Fruit fly (Drosophila melanogaster): ENCODE data around the gene Dmtn.

Gene Dmtn

DNA sequence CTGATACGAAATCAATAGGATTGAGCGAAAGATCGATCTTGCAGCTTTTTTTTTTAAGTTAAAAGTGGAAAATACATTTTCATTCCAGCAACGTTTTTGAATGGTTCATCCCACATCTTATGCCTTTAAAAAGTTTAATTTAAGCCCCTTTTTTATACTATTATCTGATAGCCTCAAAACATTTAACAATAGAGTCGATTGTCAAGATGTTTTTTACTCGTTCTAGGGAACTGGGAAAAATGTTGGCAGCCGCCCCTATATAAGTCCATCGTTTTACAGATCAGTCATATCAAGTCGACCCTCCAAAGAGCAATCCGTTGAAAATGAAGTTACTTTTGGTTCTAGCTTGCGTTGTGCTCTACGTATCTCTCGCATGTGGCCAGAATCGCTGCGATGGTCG is 28.2 kb downstream of the Dmtn start, which contains the start of gene CG42537:
Gene CG42537 (plus strand): TSS at position 301 of the 400 bp plus-strand sequence.
- TF ChIP-seq EcR (GFP tag; optimal IDR thresholded peaks at IDR 0.05) (no peak), usp (GFP tag; optimal IDR thresholded peaks at IDR 0.05) (no peak), pan (optimal IDR thresholded peaks at IDR 0.05) (no peak), psq (optimal IDR thresholded peaks at IDR 0.05) (no peak), CG8478 (optimal IDR thresholded peaks at IDR 0.05) (no peak), Dll (optimal IDR thresholded peaks at IDR 0.05) (no peak)

DNA sequence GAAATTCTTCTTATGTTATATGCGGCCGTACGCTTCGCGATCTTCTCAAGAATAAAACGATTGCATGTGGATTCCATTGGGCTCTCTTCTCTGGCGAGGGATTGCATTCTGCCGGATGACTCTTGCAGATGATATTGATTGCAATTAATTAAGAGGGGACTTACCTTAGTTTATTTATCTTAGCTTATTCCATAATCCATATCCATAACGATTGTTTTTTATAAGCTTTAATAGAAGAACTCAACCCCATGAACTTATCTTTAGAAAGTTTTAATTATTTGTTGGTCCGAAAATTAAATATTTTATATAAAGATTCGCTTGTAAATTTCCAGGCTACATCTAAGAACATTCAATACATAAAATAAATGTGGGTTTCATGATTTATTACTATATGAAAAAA is 29.8 kb downstream of the Dmtn start, which contains the start of gene CRAT:
Gene CRAT (minus strand): TSS at position 101 of the 400 bp plus-strand sequence.
- TF ChIP-seq EcR (GFP tag; optimal IDR thresholded peaks at IDR 0.05) (no peak), psq (optimal IDR thresholded peaks at IDR 0.05) (no peak), Dll (optimal IDR thresholded peaks at IDR 0.05) (no peak), pan (optimal IDR thresholded peaks at IDR 0.05) (no peak), CG8478 (optimal IDR thresholded peaks at IDR 0.05) (no peak), usp (GFP tag; optimal IDR thresholded peaks at IDR 0.05) (no peak)

DNA sequence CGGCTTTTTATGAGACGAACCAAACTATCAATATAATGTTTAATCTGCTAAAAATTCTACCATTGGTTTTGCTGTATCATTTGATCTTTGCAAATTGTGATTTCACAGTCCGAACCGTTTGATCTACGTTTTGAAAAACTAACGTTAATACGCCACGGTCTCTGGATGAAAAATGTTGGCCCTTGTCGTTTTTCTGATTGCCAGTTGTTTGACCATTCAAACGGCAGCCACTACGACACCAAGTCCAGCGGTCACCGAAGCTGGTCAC is 31.5 kb downstream of the Dmtn start, which contains the start of gene CG42564:
Gene CG42564 (plus strand): TSS at position 169 of the 268 bp plus-strand sequence.
- TF ChIP-seq psq (optimal IDR thresholded peaks at IDR 0.05) = no peak
- TF ChIP-seq usp (GFP tag; optimal IDR thresholded peaks at IDR 0.05) = no peak
- no peak for TF ChIP-seq pan (optimal IDR thresholded peaks at IDR 0.05)
- no peak for TF ChIP-seq Dll (optimal IDR thresholded peaks at IDR 0.05)
- no peak for TF ChIP-seq CG8478 (optimal IDR thresholded peaks at IDR 0.05)
- no peak for TF ChIP-seq EcR (GFP tag; optimal IDR thresholded peaks at IDR 0.05)

DNA sequence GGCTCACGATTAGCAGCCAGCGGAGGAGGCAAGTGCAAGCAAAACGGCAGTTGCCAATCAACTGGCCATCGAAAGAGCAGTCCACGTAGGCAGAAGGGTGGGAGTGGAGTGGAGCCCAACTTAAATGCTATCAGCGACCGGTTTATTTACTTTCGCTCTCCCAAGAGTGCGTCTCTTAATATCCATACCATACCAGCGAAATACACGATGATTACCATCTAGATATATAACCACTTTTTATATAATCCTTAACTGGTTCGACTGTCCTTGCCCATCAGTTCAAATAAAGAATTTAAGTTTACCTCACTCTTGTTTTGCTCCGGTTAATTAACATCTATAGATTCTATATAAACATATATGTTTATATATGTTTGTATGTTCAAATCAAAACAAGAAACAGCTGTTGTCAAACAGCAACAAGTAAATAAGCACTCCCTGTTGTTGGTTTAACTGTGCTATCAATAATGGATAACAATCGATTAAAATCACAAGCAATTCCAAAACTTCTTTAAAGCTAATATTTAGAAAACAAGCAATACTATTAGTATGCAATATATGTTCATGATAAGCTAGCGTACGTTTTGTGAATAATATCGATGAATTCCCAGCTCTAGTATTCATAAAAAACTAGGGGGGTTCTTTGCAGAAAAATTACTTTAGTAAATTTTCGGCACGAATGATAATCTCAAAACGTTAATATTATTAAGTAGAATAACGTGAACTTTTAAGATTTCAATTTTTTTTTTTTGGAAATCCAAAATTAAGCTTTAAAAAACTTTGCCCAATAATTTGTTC is 32.0 kb downstream of the Dmtn start:
- TF ChIP-seq pan (optimal IDR thresholded peaks at IDR 0.05) (no peak), Dll (optimal IDR thresholded peaks at IDR 0.05) (no peak), usp (GFP tag; optimal IDR thresholded peaks at IDR 0.05) (no peak), psq (optimal IDR thresholded peaks at IDR 0.05) (no peak), EcR (GFP tag; optimal IDR thresholded peaks at IDR 0.05) (no peak), CG8478 (optimal IDR thresholded peaks at IDR 0.05) (no peak)

DNA sequence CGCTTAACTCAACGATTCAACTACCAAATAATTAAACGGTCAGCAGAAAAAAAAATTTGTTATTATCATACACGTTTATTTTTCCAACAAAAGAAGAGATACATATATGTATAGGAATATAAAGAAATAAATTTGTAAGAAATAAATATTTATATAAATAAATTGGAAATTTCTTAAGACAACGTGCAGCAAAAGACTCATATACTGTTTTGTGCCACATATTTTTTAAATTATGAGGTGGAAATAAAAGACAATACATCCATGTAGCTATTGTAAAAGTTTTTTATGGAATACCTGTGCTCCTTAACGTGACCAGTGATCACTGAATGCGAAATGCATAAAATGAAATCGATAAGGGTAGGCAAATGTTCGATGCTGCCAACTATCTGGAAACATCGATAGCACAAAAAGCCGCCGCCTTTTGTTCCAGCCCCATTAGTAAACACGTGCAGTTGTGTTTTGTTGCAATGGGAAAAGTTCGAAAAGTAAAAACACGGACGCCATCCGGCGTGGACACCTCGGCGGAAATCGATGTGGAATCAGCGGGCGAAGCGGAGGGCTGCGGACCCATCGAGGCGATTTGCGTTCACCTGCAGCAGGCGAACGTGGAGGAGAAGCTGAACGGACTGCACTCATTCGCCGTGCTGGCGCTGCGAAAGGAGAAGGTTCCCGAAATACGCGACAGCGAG is 37.0 kb downstream of the Dmtn start, which contains the start of gene CG10286:
Gene CG10286 (plus strand): TSS at position 416 of the 689 bp plus-strand sequence.
- TF ChIP-seq usp (GFP tag; optimal IDR thresholded peaks at IDR 0.05) (no peak), psq (optimal IDR thresholded peaks at IDR 0.05) (no peak), EcR (GFP tag; optimal IDR thresholded peaks at IDR 0.05) (no peak), Dll (optimal IDR thresholded peaks at IDR 0.05) (no peak), pan (optimal IDR thresholded peaks at IDR 0.05) (no peak), CG8478 (optimal IDR thresholded peaks at IDR 0.05) (no peak)

DNA sequence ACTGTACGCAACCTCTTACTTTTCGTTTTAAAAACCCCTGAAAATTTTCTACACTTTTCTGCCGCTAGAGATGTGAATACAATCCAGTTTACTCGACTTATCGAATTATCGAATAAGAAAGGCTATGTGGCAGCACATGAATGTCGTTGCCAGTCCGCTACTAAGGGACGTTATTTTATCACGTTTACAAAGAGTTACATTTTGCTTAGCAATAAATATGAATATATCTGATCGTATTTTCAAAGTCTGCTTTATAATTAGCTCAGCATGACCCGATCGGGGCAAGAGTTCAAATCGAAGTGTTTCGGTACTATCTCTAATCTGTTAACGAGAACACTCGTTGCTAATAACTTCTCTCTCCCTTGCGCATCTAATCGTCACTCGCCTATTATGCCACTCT is 37.6 kb downstream of the Dmtn start, which contains the start of gene CG42724:
Gene CG42724 (minus strand): TSS at position 189 of the 400 bp plus-strand sequence.
- TF ChIP-seq Dll (optimal IDR thresholded peaks at IDR 0.05) = no peak
- no peak for TF ChIP-seq psq (optimal IDR thresholded peaks at IDR 0.05)
- TF ChIP-seq CG8478 (optimal IDR thresholded peaks at IDR 0.05) = no peak
- TF ChIP-seq usp (GFP tag; optimal IDR thresholded peaks at IDR 0.05) = no peak
- TF ChIP-seq EcR (GFP tag; optimal IDR thresholded peaks at IDR 0.05) = no peak
- TF ChIP-seq pan (optimal IDR thresholded peaks at IDR 0.05) = no peak

DNA sequence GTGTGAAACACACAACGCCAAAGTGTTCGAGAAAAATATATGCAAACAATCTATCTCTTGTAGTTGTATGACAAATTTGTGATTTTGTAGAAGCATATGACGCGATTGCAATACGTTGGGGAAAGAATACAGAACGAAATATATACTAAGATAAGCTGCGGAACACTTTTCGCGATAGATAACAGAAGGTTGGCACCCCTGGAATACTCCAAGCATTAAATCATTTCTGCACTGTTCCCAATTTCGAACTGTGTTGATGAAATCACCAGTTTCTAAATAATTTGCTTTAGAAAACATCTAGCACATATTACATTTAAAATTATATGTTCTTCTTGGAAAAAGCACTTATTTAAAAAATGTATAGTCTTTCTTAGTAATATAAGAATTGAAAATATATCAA is 51.3 kb downstream of the Dmtn start:
- TF ChIP-seq EcR (GFP tag; optimal IDR thresholded peaks at IDR 0.05) (no peak), usp (GFP tag; optimal IDR thresholded peaks at IDR 0.05) (no peak), CG8478 (optimal IDR thresholded peaks at IDR 0.05) (no peak), pan (optimal IDR thresholded peaks at IDR 0.05) (no peak), psq (optimal IDR thresholded peaks at IDR 0.05) (no peak), Dll (optimal IDR thresholded peaks at IDR 0.05) (no peak)

DNA sequence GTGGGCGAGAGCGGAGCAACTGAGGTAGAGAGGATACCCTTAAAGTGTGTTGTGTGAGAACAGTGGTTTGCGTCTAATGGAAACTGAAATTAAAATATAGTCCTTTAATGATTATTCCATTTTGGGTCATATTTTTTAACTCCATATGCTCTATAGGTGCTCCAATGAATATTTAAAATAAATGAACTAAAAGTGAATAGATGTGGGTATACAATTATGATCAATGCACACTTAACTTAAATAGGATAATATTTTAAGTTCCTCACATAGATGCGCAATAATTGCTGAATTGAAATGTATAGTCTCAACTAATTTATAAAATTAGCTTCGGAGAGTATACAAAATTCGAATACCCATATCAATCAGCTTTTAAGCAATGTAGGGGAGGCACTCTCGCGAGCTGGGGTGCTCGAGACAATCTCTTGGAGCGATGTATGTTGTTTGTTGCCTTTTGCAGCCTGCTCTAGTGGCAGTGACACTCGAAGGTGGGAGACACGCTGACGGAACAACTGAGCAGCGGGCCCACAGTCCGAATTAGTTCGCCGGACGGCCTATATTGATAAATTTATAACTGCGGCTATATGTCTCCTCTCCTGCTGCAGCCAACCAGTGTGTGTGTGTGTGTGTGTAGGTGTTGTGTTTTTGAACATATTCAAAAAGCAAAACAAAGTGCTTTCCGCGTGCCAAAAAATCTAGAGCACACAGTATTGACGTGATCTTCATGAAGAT is 51.9 kb downstream of the Dmtn start:
- no peak for TF ChIP-seq usp (GFP tag; optimal IDR thresholded peaks at IDR 0.05)
- no peak for TF ChIP-seq pan (optimal IDR thresholded peaks at IDR 0.05)
- no peak for TF ChIP-seq CG8478 (optimal IDR thresholded peaks at IDR 0.05)
- no peak for TF ChIP-seq Dll (optimal IDR thresholded peaks at IDR 0.05)
- no peak for TF ChIP-seq psq (optimal IDR thresholded peaks at IDR 0.05)
- TF ChIP-seq EcR (GFP tag; optimal IDR thresholded peaks at IDR 0.05) = no peak

DNA sequence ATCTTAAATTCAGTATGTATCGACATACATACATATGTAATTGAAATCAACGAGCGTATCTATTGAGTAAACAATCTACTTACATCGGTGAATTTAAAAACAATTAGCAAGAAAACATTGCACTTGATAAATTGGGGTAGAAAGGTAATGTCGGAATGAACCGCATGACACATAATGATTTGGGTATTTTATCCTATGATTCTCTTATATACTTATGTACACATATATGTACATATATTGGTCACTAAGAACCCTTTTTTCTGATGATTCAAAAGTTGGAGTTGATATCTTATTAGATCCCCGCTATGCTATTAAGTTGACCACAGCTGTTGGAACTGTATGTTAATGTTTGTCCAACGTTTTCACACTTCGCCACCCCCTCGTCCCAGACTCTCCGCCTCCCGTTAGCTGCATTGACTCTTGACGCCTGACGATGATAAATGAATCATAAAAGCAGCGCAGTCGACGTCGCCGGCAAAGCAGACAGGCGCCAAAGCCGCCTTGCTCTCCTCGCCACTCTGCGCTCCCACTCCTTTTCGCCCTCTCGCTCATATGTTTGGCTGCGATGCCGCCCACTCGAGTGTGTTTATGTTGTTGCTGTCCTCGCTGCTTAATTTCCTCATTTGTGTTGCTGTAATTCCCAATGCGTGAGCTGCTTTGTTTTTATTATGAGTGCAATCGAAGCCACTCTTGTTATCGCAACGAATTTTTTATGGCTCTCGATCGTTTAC is 52.6 kb downstream of the Dmtn start:
- TF ChIP-seq psq (optimal IDR thresholded peaks at IDR 0.05) (no peak), CG8478 (optimal IDR thresholded peaks at IDR 0.05) (no peak), pan (optimal IDR thresholded peaks at IDR 0.05) (no peak), Dll (optimal IDR thresholded peaks at IDR 0.05) (no peak), usp (GFP tag; optimal IDR thresholded peaks at IDR 0.05) (no peak), EcR (GFP tag; optimal IDR thresholded peaks at IDR 0.05) (no peak)

DNA sequence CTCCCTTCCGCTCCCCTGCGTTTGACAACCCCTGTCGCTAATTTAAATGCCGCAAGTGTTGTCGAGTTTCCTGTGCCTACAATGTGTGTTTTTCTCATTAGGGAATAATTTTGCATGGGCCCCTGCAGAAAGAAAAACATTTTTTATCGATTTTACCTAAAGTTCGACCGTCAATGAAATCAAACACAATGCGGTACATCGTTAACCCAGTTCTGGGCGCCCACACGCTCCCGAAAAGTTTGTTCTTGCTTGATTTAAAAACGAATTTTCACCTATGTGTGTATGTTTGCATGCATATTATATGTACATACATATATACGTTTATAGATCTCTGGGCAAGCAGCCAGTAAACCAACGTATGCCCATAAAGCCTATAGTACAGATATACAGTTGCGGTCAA is 53.3 kb downstream of the Dmtn start:
- TF ChIP-seq psq (optimal IDR thresholded peaks at IDR 0.05) (no peak), pan (optimal IDR thresholded peaks at IDR 0.05) (peak; percentile 31)

DNA sequence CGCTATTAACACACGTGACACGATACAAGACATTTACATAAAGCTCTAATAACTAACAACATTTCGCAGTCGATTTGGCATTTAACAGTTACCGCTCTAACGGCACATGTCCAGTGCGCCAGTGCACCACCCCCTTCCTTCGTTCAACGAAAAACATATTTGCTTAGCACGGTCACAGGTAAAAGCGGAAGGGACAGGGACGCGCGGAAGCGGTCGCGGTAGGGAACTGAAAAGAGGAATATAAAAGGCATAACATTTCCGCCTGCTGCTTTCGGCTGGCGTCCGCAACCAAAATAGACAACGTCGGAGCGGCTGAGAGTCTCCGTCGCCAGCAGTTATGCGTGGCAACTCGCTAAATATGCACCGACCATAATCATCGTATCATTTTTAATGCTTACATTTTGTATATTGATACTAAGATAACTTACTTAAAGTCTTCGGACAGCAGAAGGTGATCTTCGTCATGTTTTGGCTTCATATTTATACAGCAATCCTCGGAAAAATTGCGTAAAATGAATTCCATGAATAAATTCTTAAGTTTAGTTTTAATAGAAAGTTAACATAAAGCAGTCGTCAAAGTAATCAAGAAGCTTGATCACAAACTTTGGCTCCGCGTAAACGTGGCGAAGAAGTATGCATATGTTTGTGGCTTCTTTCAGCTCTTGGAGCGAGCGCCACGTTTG is 53.9 kb downstream of the Dmtn start:
- TF ChIP-seq usp (GFP tag; optimal IDR thresholded peaks at IDR 0.05) = no peak
- no peak for TF ChIP-seq EcR (GFP tag; optimal IDR thresholded peaks at IDR 0.05)
- no peak for TF ChIP-seq psq (optimal IDR thresholded peaks at IDR 0.05)
- TF ChIP-seq Dll (optimal IDR thresholded peaks at IDR 0.05) = no peak
- TF ChIP-seq CG8478 (optimal IDR thresholded peaks at IDR 0.05) = no peak
- no peak for TF ChIP-seq pan (optimal IDR thresholded peaks at IDR 0.05)

All from whole organism.